Fruit fly (Drosophila melanogaster): ENCODE data around the gene CG43732.
A peak's percentile ranks its signal among the peaks of the same experiment; 100 is the strongest.

The CG43732 gene

DNA sequence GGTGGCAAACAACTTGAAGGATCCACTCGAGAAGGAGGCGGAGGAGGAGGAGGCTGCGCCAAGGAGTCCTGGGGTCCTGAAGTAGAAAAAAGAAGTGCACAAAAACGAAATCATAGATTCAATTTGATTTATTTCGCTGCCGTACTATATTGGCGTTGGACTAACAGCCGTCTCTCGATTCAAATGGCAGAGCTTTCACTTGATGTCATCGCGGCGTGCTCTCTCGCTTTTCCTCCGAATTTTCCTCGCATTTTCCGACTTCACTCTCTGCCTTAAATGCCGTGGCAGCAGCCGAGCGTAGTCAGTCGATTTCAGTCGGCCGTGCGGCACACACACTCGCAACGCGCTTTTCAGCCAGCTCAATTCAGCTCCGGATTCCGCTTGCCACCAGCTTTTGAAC lies at the start of gene CG43732:
Gene CG43732, plus strand, starts transcription at position 301 of the 400 bp plus-strand sequence.
- TF ChIP-seq Dfd (GFP tag; optimal IDR thresholded peaks at IDR 0.05) (no peak), CG13123 (GFP tag; optimal IDR thresholded peaks at IDR 0.05) (no peak), Deaf1 (tag; optimal IDR thresholded peaks at IDR 0.05) (peak; percentile 78), CG18764 (GFP tag; optimal IDR thresholded peaks at IDR 0.05) (no peak), Hmr (GFP tag; optimal IDR thresholded peaks at IDR 0.05) (no peak), CG16779 (GFP tag; IDR thresholded peaks at IDR 0.05) (0 out of 2 replicates have a peak, but pooled peaks have one; percentile 10), Trl (optimal IDR thresholded peaks at IDR 0.05) (peak in 1 of 2 experiments; percentile 14), Trl (GFP tag; optimal IDR thresholded peaks at IDR 0.05) (no peak), YL-1 (GFP tag; optimal IDR thresholded peaks at IDR 0.05) (no peak), Ets65A (GFP tag) (peak; percentile 70), abd-A (tag; optimal IDR thresholded peaks at IDR 0.05) (peak; percentile 8)

DNA sequence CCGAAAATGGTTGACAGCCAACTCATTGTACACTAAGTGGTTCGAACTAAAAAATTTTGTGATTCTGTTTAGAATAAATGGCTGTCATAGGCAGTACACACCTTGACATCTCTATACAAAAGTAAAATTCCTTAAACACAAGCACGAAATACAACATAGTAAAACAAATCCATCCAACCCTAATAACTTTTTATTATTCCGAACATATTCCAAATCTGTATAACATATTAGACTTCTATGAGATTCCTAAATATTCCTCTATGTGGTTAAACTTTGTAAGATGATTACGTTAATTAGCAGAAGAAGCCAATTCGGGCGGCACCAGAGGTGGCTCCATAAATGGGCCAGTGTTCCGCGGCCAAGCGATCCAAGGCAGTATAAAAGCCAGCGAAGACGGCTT lies 47.8 kb upstream of the CG43732 start, which contains the start of gene CG14294:
Gene CG14294, minus strand, starts transcription at position 101 of the 400 bp plus-strand sequence.
- no peak for TF ChIP-seq Xrp1 (GFP tag; IDR thresholded peaks at IDR 0.05)
- TF ChIP-seq CG18764 (GFP tag; optimal IDR thresholded peaks at IDR 0.05): no peak
- no peak for TF ChIP-seq CG6854 (GFP tag; optimal IDR thresholded peaks at IDR 0.05)
- no peak for TF ChIP-seq fd64A (GFP tag; optimal IDR thresholded peaks at IDR 0.05)
- TF ChIP-seq HLH54F (GFP tag; optimal IDR thresholded peaks at IDR 0.05): no peak
- TF ChIP-seq CG6654 (GFP tag; optimal IDR thresholded peaks at IDR 0.05): no peak
- TF ChIP-seq cad (GFP tag; optimal IDR thresholded peaks at IDR 0.05): no peak
- TF ChIP-seq psq (GFP tag; optimal IDR thresholded peaks at IDR 0.05): no peak
- TF ChIP-seq Antp (GFP tag; optimal IDR thresholded peaks at IDR 0.05): no peak
- TF ChIP-seq CG11696 (GFP tag; IDR thresholded peaks at IDR 0.05): no peak
- no peak for TF ChIP-seq CG17328 (GFP tag; IDR thresholded peaks at IDR 0.05)
- no peak for TF ChIP-seq CG7786 (GFP tag; optimal IDR thresholded peaks at IDR 0.05)
- TF ChIP-seq zfh2 (GFP tag; optimal IDR thresholded peaks at IDR 0.05): no peak
- TF ChIP-seq seq (GFP tag; IDR thresholded peaks at IDR 0.05): no peak

DNA sequence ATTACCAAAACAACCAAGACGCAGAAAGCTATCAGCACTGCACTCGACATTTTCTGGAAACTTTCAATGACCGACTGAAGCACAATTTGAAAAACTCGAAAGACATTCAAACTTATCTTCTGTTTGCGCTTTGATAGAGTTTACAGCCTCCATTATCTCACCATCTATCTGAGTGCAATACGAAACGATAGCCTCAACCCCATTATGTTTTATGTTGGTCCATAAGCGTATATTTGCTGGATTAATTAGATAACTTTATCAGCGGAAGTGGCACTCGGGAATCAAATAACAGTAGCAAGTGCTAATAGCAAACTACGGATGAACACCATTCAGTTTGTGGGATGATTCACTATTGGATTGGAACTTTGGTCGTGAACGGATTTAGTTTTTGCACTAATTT lies 47.1 kb upstream of the CG43732 start, which contains the start of gene CG34284:
Gene CG34284, minus strand, starts transcription at position 76 of the 400 bp plus-strand sequence.
- TF ChIP-seq PHDP (tag; optimal IDR thresholded peaks at IDR 0.05) (peak; percentile 36), Med (GFP tag) (peak; percentile 27), Spps (tag; optimal IDR thresholded peaks at IDR 0.05) (no peak), CG5180 (GFP tag; optimal IDR thresholded peaks at IDR 0.05) (no peak), CG6175 (GFP tag; IDR thresholded peaks at IDR 0.05) (no peak), corto (GFP tag; optimal IDR thresholded peaks at IDR 0.05) (no peak), mirr (GFP tag; optimal IDR thresholded peaks at IDR 0.05) (peak; percentile 1), CG31365 (tag; optimal IDR thresholded peaks at IDR 0.05) (no peak), CG2678 (tag; optimal IDR thresholded peaks at IDR 0.05) (peak; percentile 37), CG13296 (GFP tag; optimal IDR thresholded peaks at IDR 0.05) (peak; percentile 55), da (GFP tag; optimal IDR thresholded peaks at IDR 0.05) (no peak), so (GFP tag; IDR thresholded peaks at IDR 0.05) (no peak), CG14050 (GFP tag; IDR thresholded peaks at IDR 0.05) (no peak), ATbp (GFP tag; optimal IDR thresholded peaks at IDR 0.05) (peak; percentile 2), CG12071 (GFP tag; optimal IDR thresholded peaks at IDR 0.05) (peak; percentile 49), klu (GFP tag; IDR thresholded peaks at IDR 0.05) (no peak), CG15269 (tag; optimal IDR thresholded peaks at IDR 0.05) (peak; percentile 16)
